Worm (Caenorhabditis elegans): ENCODE results near the gene F35E8.13.

DNA sequence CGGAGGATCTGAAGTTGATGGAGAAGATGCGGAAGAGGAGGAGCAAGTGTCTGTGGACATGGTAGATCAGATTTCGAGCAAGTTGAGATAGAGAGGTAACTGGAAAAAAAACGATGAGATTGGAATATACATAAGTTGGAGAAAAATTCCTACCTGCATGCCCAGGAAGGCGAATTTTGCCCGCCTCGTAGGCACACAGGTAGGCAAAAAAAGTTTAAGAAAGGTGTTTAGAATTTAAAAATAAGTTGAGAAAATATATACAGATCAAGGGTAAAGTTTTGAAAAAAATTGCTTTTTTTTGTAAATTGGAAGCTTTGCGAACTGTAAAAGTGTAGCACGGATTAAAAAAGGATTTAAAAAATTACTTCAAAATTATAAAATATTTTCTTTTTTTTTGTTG is 43.6 kb upstream of the F35E8.13 start, which contains the start of gene nhr-84:
- no peak for TF ChIP-seq arid-1 (GFP tag; conservative IDR thresholded peaks at IDR 0.05)
- TF ChIP-seq F49E8.2 (tag; optimal IDR thresholded peaks at IDR 0.05; ENCODE audit: borderline replicate concordance), result no peak
- TF ChIP-seq nhr-25 (tag; optimal IDR thresholded peaks at IDR 0.05; ENCODE audit: borderline replicate concordance, insufficient read depth), result no peak
- TF ChIP-seq snpc-4 (tag; optimal IDR thresholded peaks at IDR 0.05), result no peak
- TF ChIP-seq dpl-1 (GFP tag; optimal IDR thresholded peaks at IDR 0.05), result no peak
- TF ChIP-seq ces-1 (GFP tag; optimal IDR thresholded peaks at IDR 0.05), result no peak
- TF ChIP-seq nhr-237 (tag; optimal IDR thresholded peaks at IDR 0.05), result no peak

All from whole organism, L4 larva.